Worm (Caenorhabditis elegans): Measurements from ENCODE around the gene F53B1.2.

DNA sequence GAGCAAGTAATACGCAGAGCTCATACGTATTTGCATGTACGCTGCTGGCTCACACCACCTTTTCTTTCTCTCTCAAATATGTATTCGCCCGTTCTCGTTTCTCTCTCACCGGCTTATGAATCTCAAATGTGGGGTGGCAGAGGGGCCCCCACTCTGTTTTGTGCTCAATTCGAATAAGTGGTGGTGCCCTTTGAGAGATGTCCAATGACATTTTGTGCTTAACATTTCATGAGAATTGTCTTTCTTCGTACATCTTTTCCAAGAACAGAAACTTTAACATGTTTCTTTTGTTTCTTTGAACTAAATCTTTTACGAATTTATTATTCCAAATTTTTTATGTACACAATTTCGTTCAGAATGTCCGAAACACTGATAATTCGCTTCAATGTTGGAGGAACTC lies 24.8 kb upstream of the F53B1.2 start, which contains the start of gene F49H12.3:
- TF ChIP-seq F49E8.2 (tag; optimal IDR thresholded peaks at IDR 0.05; ENCODE audit: borderline replicate concordance) (no peak), set-16 (GFP tag; IDR thresholded peaks at IDR 0.05) (no peak), lin-13 (GFP tag; optimal IDR thresholded peaks at IDR 0.05) (no peak), nhr-28 (tag; optimal IDR thresholded peaks at IDR 0.05) (no peak), fos-1 (tag; optimal IDR thresholded peaks at IDR 0.05) (no peak), pqm-1 (tag; optimal IDR thresholded peaks at IDR 0.05) (no peak)
